Worm (Caenorhabditis elegans): Measurements from ENCODE around the gene F58E6.4.

DNA sequence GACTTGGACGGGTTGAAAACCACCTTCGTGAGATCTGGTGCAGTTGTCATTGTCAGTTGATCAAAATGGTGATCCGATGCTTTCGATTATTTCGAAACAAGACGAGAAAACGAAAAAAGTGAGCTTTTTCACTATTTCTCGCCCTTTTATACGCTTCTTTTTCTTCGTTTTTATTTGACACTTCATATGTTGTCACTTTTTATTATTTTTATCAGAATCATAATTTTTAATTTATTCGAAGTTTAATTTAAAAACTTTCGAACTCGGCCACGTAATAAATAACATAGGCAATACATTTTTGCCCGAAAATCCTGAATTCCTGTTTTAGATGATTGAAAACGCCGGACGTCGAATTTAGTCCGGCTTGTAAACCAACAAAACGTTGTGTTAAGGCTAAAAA, 4.3 kb upstream of the F58E6.4 start, which contains the start of gene F58E6.5:
- no peak for TF ChIP-seq dao-5 (tag; optimal IDR thresholded peaks at IDR 0.05)
- no peak for TF ChIP-seq him-1 (tag; optimal IDR thresholded peaks at IDR 0.05)

Data from whole organism, L4/young adult.